Worm (Caenorhabditis elegans) whole organism, early embryonic: ENCODE results near the gene crn-4.

Experiments
- aly-1 ChIP-seq: sonication (generic microtip); optimal IDR thresholded peaks from 2 replicates; lab custom pipeline; 2016; ENCODE audit warnings: missing genetic modification characterization, missing compliant biosample characterization
- sea-1 ChIP-seq: fragments of 200-800 bp; sonication (Bioruptor generic); conservative IDR thresholded peaks from 2 replicates; pipeline ENCODE4 v1.3.6; 2022; ENCODE audit warnings: missing genetic modification characterization, missing compliant biosample characterization
- tbx-11 ChIP-seq: fragments of 200-800 bp; sonication (Bioruptor generic); IDR thresholded peaks from 2 replicates; pipeline ENCODE4 v1.3.6; 2022; ENCODE audit warnings: missing genetic modification characterization, missing compliant biosample characterization

- TF ChIP-seq sea-1: no peak
- no peak for TF ChIP-seq tbx-11
- no peak for TF ChIP-seq aly-1 (tag; lab: Kevin White, UChicago)
These were observed 26.6 kb downstream of the crn-4 start for ce11 chrX:2231346-2231745.
